Worm (Caenorhabditis elegans) whole organism, mixed stage, embryonic: ENCODE measurements around the gene nhr-239.
A peak's percentile ranks its signal among the peaks of the same experiment; 100 is the strongest.

Experiments used
- M03D4.4 ChIP-seq: sonication (generic microtip); optimal IDR thresholded peaks from 2 replicates; lab custom pipeline; 2017; ENCODE audit warnings: mild to moderate bottlenecking, missing genetic modification characterization, missing compliant biosample characterization
- bed-3 ChIP-seq: fragments of 200-800 bp; sonication (Bioruptor generic); optimal IDR thresholded peaks from 3 replicates; lab custom pipeline; 2018; ENCODE audit warnings: mild to moderate bottlenecking, missing genetic modification characterization, moderate library complexity, missing compliant biosample characterization
- blmp-1 ChIP-seq: fragments of 150-350 bp; optimal IDR thresholded peaks from 2 replicates; lab custom pipeline; 2014; ENCODE audit warnings: missing biosample characterization, missing genetic modification characterization
- ceh-39 ChIP-seq: fragments of 150-350 bp; optimal IDR thresholded peaks from 2 replicates; lab custom pipeline; 2014; ENCODE audit warnings: missing biosample characterization, missing genetic modification characterization
- ceh-43 ChIP-seq: fragments of 200-800 bp; sonication (Bioruptor generic); optimal IDR thresholded peaks from 2 replicates; lab custom pipeline; 2018; ENCODE audit warnings: mild to moderate bottlenecking, missing genetic modification characterization, moderate library complexity, missing compliant biosample characterization
- ceh-83 ChIP-seq: fragments of 200-800 bp; sonication (Bioruptor generic); optimal IDR thresholded peaks from 2 replicates; lab custom pipeline; 2018; ENCODE audit warnings: mild to moderate bottlenecking, missing genetic modification characterization, missing compliant biosample characterization
- ces-1 ChIP-seq: fragments of 150-350 bp; optimal IDR thresholded peaks from 2 replicates; lab custom pipeline; 2014; ENCODE audit warnings: missing biosample characterization, missing genetic modification reagents, missing genetic modification characterization
- cnd-1 ChIP-seq: fragments of 200-800 bp; sonication (Bioruptor generic); optimal IDR thresholded peaks from 2 replicates; lab custom pipeline; 2018; ENCODE audit warnings: mild to moderate bottlenecking, missing genetic modification characterization, missing compliant biosample characterization
- drap-1 ChIP-seq: fragments of 200-800 bp; sonication (Bioruptor generic); optimal IDR thresholded peaks from 3 replicates; lab custom pipeline; 2018; ENCODE audit warnings: mild to moderate bottlenecking, missing genetic modification characterization, missing compliant biosample characterization
- elt-1 ChIP-seq: sonication (generic microtip); optimal IDR thresholded peaks from 2 replicates; lab custom pipeline; 2017; ENCODE audit warnings: missing genetic modification characterization, mild to moderate bottlenecking, missing compliant biosample characterization, antibody characterized with exemption, moderate library complexity, borderline replicate concordance; ENCODE audit not compliant: insufficient read depth
- flh-1 ChIP-seq: fragments of 200-800 bp; sonication (Bioruptor generic); optimal IDR thresholded peaks from 2 replicates; lab custom pipeline; 2018; ENCODE audit warnings: mild to moderate bottlenecking, missing genetic modification characterization, moderate library complexity, missing compliant biosample characterization
- hlh-1 ChIP-seq: fragments of 150-350 bp; optimal IDR thresholded peaks from 2 replicates; lab custom pipeline; 2014; ENCODE audit warnings: missing biosample characterization, missing genetic modification reagents, missing genetic modification characterization
- lin-13 ChIP-seq: fragments of 150-350 bp; optimal IDR thresholded peaks from 2 replicates; lab custom pipeline; 2014; ENCODE audit warnings: missing biosample characterization, missing genetic modification characterization
- lin-32 ChIP-seq: fragments of 200-800 bp; sonication (Bioruptor generic); optimal IDR thresholded peaks from 2 replicates; lab custom pipeline; 2018; ENCODE audit warnings: mild to moderate bottlenecking, missing genetic modification characterization, missing compliant biosample characterization
- lsy-2 ChIP-seq: fragments of 150-350 bp; optimal IDR thresholded peaks from 2 replicates; lab custom pipeline; 2014; ENCODE audit warnings: missing biosample characterization, missing genetic modification characterization
- mab-5 ChIP-seq: fragments of 150-350 bp; optimal IDR thresholded peaks from 2 replicates; lab custom pipeline; 2014; ENCODE audit warnings: missing biosample characterization, missing genetic modification characterization
- mep-1 ChIP-seq: fragments of 150-350 bp; optimal IDR thresholded peaks from 2 replicates; lab custom pipeline; 2017; ENCODE audit warnings: missing biosample characterization, missing genetic modification reagents, missing genetic modification characterization, inconsistent platforms
- nhr-12 ChIP-seq: fragments of 150-350 bp; optimal IDR thresholded peaks from 2 replicates; lab custom pipeline; 2014; ENCODE audit warnings: missing biosample characterization, missing genetic modification characterization
- nhr-2 ChIP-seq: fragments of 150-350 bp; optimal IDR thresholded peaks from 2 replicates; lab custom pipeline; 2014; ENCODE audit warnings: missing biosample characterization, missing genetic modification characterization
- nhr-237 ChIP-seq: fragments of 150-350 bp; optimal IDR thresholded peaks from 2 replicates; lab custom pipeline; 2014; ENCODE audit warnings: missing biosample characterization, missing genetic modification characterization
- nhr-28 ChIP-seq: fragments of 150-350 bp; optimal IDR thresholded peaks from 2 replicates; lab custom pipeline; 2014; ENCODE audit warnings: missing biosample characterization, missing genetic modification characterization
- nhr-76 ChIP-seq: sonication (generic microtip); optimal IDR thresholded peaks from 2 replicates; lab custom pipeline; 2017; ENCODE audit warnings: missing biosample characterization, missing genetic modification characterization
- sem-2 ChIP-seq: fragments of 200-800 bp; sonication (Bioruptor generic); optimal IDR thresholded peaks from 2 replicates; lab custom pipeline; 2018; ENCODE audit warnings: mild to moderate bottlenecking, missing genetic modification characterization, missing compliant biosample characterization
- snpc-4 ChIP-seq: fragments of 150-350 bp; optimal IDR thresholded peaks from 2 replicates; lab custom pipeline; 2014; ENCODE audit warnings: missing biosample characterization, missing genetic modification characterization
- sptf-1 ChIP-seq: sonication (generic microtip); optimal IDR thresholded peaks from 2 replicates; lab custom pipeline; 2017; ENCODE audit warnings: mild to moderate bottlenecking, missing genetic modification characterization, moderate library complexity, missing compliant biosample characterization
- tbx-8 ChIP-seq: fragments of 200-800 bp; sonication (Bioruptor generic); optimal IDR thresholded peaks from 2 replicates; lab custom pipeline; 2018; ENCODE audit warnings: mild to moderate bottlenecking, missing genetic modification characterization, moderate library complexity, missing compliant biosample characterization
- unc-120 ChIP-seq: sonication (generic microtip); optimal IDR thresholded peaks from 2 replicates; lab custom pipeline; 2017; ENCODE audit warnings: missing genetic modification characterization, missing compliant biosample characterization; ENCODE audit not compliant: poor library complexity, severe bottlenecking
- unc-62 ChIP-seq: fragments of 150-350 bp; optimal IDR thresholded peaks from 2 replicates; lab custom pipeline; 2014; ENCODE audit warnings: missing biosample characterization, missing genetic modification reagents, missing genetic modification characterization
- zip-8 ChIP-seq: fragments of 150-350 bp; optimal IDR thresholded peaks from 2 replicates; lab custom pipeline; 2014; ENCODE audit warnings: missing biosample characterization, missing genetic modification characterization
- ztf-11 ChIP-seq: fragments of 150-350 bp; optimal IDR thresholded peaks from 2 replicates; lab custom pipeline; 2014; ENCODE audit warnings: missing biosample characterization, missing genetic modification characterization

nhr-239 gene

DNA sequence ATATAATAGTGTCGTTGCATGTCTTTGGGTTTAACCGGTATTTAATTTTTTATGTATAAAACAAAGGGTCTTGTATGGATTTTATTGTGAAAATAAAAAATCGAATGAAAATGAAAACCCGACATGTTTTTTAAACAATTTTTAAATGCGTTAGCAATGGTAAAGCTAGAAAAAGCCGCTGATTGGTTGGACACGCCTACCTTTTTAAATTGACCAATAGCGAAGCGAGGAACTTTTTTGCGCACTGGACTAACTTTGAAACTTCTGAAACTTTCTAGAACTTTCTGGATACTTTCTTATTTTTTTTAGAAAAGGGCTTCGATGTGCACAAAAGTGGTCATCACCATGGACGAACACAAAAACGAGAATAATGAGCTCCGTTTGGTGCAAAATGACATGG lies 15.2 kb upstream of the nhr-239 start:
- no peak for TF ChIP-seq mab-5
- TF ChIP-seq nhr-2 (tag; lab: Kevin White, UChicago) = no peak
- TF ChIP-seq ztf-11 (tag; lab: Kevin White, UChicago) = no peak
- TF ChIP-seq hlh-1 = no peak
- TF ChIP-seq nhr-28 (tag; lab: Kevin White, UChicago) = no peak
- TF ChIP-seq elt-1 = no peak
- no peak for TF ChIP-seq bed-3 (GFP tag; lab: Kevin White, UChicago)
- TF ChIP-seq blmp-1 (tag; lab: Kevin White, UChicago) = no peak
- no peak for TF ChIP-seq nhr-12 (tag; lab: Kevin White, UChicago)
- TF ChIP-seq lsy-2 (tag; lab: Kevin White, UChicago) = no peak
- TF ChIP-seq drap-1 (GFP tag; lab: Kevin White, UChicago) = no peak
- no peak for TF ChIP-seq lin-32 (GFP tag; lab: Kevin White, UChicago)

DNA sequence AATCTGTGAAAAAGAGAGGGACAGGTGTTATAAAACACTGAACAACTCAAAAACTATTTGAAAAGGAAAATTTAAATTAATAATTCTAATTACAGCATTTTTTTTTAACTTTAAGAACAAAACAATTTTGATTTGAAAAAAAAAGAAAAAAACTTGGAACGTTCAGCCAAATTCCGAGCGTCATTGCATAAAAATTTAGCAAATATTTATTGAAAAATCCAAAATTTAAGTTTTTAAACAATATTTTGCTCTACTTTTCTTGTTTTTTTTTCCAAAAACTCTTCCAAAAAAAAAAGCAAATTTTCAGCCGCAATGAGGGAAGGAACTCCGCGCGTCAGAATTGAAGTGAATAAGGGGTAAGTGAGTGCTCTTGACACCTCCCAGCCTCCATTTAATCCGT lies 11.9 kb upstream of the nhr-239 start, which contains the start of gene feh-1:
TSS of gene feh-1 (plus strand) at position 301 of the 400 bp plus-strand sequence.
- TF ChIP-seq snpc-4 (tag; lab: Kevin White, UChicago) = no peak
- no peak for TF ChIP-seq nhr-237 (tag; lab: Kevin White, UChicago)
- TF ChIP-seq M03D4.4 (tag; lab: Kevin White, UChicago) = no peak
- no peak for TF ChIP-seq zip-8 (tag; lab: Kevin White, UChicago)
- no peak for TF ChIP-seq mab-5
- TF ChIP-seq nhr-12 (tag; lab: Kevin White, UChicago) = no peak
- TF ChIP-seq ceh-43 = no peak
- TF ChIP-seq hlh-1 = no peak
- no peak for TF ChIP-seq lin-32 (GFP tag; lab: Kevin White, UChicago)
- TF ChIP-seq ceh-83 (GFP tag; lab: Kevin White, UChicago) = no peak
- TF ChIP-seq ztf-11 (tag; lab: Kevin White, UChicago) = no peak
- no peak for TF ChIP-seq sptf-1 (tag; lab: Kevin White, UChicago)

DNA sequence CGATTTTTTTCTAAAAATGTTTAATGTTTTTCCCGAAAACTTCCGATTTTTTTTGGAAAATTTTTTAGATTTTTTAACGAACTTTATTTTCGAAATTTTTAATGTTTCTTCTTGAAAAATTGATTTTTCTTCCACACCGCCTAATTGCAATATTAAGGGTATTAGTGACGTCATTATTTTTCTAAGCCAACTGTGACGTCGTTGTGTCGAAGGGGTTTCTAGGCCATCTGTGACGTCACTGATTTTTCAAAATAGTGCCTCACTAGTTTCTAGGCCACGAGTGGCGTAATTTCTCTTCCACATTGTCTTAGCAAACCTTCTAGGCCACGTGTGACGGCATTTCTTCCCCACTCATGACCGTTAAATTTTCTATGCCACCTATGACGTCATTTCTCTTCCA lies 9.5 kb upstream of the nhr-239 start:
- TF ChIP-seq zip-8 (tag; lab: Kevin White, UChicago) (peak; percentile 94), lin-13 (tag; lab: Kevin White, UChicago) (no peak)

DNA sequence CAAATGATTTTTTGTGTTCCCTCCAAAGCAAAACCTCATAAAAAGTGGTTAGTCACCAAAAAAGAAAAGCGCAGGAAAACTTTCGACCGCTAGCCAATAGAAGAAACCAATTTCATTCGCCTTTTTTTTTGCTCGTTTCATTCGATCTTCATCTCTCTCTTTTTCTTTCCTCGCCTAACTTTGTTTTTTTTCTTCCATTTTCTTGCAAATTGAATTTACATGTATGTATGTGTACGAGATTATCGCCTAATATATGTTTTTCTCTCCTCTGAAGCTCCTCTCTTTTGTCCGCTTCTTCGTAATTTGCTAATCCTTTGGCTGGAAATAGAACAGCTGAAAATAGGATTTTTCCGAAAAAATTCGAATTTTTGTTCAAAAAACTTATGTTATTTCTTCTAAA lies 9.1 kb upstream of the nhr-239 start:
- TF ChIP-seq ces-1 (GFP tag; lab: Kevin White, UChicago) = peak; percentile 93
- TF ChIP-seq blmp-1 (tag; lab: Kevin White, UChicago) = no peak
- TF ChIP-seq snpc-4 (tag; lab: Kevin White, UChicago) = no peak
- no peak for TF ChIP-seq nhr-28 (tag; lab: Kevin White, UChicago)

DNA sequence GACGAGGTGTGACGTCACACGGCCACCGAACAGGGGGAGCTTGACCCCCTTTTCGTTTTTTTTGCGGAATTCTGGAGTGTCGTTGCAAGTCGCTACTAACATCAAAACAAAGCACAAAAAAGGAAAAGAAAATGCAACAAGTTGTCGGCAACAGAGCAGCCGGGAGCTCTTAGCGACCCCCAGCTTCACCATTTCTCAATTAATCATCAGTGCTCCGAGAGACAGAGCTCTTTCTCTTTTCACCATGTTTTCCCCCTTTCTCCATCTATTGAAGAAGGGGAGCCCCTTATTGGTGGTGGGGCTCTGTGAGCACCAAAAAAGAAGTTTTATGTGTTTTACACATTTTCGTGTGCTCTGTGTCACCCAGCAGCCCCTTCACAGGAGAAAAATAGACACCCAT lies 7.9 kb upstream of the nhr-239 start:
- no peak for TF ChIP-seq unc-62
- TF ChIP-seq ceh-43 = no peak
- TF ChIP-seq sptf-1 (tag; lab: Kevin White, UChicago) = no peak
- TF ChIP-seq mep-1 (tag; lab: Kevin White, UChicago) = no peak
- TF ChIP-seq nhr-12 (tag; lab: Kevin White, UChicago) = no peak
- TF ChIP-seq nhr-28 (tag; lab: Kevin White, UChicago) = no peak
- no peak for TF ChIP-seq cnd-1 (tag; lab: Kevin White, UChicago)
- no peak for TF ChIP-seq M03D4.4 (tag; lab: Kevin White, UChicago)
- no peak for TF ChIP-seq elt-1
- TF ChIP-seq nhr-76 (tag; lab: Kevin White, UChicago) = no peak
- no peak for TF ChIP-seq nhr-237 (tag; lab: Kevin White, UChicago)
- TF ChIP-seq lsy-2 (tag; lab: Kevin White, UChicago) = no peak
- no peak for TF ChIP-seq hlh-1
- TF ChIP-seq lin-13 (tag; lab: Kevin White, UChicago) = no peak
- TF ChIP-seq zip-8 (tag; lab: Kevin White, UChicago) = no peak
- TF ChIP-seq, all 35 proteins: peak for 0

DNA sequence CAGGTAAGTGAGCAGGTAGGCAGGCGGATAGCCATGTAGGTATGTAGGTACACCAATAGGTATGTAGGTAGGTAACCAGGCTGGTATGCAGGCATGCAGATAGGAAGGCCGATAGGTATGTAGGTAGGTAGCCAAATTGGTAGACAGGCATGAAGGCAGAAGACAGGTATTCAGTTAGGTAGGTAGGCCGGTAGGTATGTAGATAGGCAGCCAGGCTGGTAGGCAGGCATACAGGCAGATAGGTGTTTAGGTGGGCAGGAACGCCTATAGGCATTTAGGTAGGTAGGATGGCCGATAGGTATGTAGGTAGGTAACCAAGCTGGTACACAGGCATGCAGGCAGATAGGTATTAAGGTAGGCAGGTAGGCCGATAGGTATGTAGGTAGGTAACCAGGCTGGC lies 747 bp upstream of the nhr-239 start:
- TF ChIP-seq ceh-83 (GFP tag; lab: Kevin White, UChicago) = no peak
- no peak for TF ChIP-seq nhr-76 (tag; lab: Kevin White, UChicago)
- peak; percentile 51 for TF ChIP-seq sptf-1 (tag; lab: Kevin White, UChicago)

DNA sequence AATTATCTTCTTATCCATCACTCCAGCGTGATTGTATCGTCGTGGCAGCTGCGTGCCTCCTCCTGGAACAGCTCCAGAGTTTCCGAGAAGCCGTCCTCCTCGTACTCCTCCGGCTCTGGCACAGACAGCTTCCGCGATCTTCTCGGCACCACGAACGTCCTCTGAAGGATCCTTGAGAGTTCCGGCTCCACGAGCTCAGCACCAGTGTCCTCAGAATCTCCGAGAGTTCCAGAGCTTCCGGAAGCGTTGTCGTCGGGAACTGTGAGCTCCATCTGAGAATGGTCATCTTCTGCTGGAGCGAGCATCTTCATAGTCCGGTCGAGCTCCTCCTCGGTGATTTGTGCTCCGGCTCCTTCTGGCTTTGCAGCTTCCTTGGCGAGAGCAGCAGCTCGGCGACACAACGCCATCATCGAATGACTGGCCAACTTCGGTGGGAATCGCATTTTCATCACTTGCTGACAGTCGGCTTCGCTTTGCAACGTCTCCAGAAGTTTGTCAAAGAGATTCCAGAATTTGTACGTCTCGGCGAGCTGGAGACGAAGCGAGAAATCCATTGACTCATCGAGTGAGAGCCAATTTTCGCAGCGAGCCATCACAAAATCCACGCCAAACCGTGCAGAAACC lies 1.6 kb downstream of the nhr-239 start:
- TF ChIP-seq sptf-1 (tag; lab: Kevin White, UChicago) = no peak
- no peak for TF ChIP-seq hlh-1
- TF ChIP-seq unc-120 (tag; lab: Kevin White, UChicago) = no peak
- no peak for TF ChIP-seq drap-1 (GFP tag; lab: Kevin White, UChicago)
- no peak for TF ChIP-seq lsy-2 (tag; lab: Kevin White, UChicago)
- TF ChIP-seq mep-1 (tag; lab: Kevin White, UChicago) = no peak
- TF ChIP-seq tbx-8 = no peak
- no peak for TF ChIP-seq ceh-39 (tag; lab: Kevin White, UChicago)
- no peak for TF ChIP-seq lin-32 (GFP tag; lab: Kevin White, UChicago)
- no peak for TF ChIP-seq ceh-83 (GFP tag; lab: Kevin White, UChicago)
- no peak for TF ChIP-seq flh-1
- TF ChIP-seq sem-2 = no peak
- no peak for TF ChIP-seq bed-3 (GFP tag; lab: Kevin White, UChicago)
- TF ChIP-seq elt-1 = no peak
